Comparison of ENCODE assay signal across 1 fruit fly cellular context in the genomic region with DNA sequence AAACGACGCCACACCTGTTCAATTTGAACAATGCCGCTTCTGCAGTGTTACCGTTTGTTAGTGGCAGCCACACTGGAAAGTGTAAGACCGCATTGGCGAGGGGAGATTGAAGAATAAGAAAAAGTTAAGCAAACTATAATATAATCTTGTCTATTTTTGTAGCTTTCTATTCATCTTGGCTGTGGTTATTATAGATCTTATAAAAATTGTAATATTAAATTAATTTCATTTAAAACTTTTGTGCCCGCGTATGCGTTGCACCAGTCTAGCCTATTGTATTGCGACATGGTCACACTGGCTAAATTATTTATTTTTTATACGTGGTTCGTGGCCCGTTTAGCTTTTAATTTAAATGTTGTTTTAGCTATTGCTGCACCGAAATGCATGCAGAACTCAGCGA.
TF ChIP-seq lines count a peak whose summit lies in the region.

A gene (minus strand): TSS at position 64 of the 400 bp plus-strand sequence.
A gene (plus strand): TSS at position 272 of the 400 bp plus-strand sequence.

TF ChIP-seq in whole organism, embryonic, 481 proteins besides CTCF, POLR2A, EP300 and RAD21 (continued from another document and continues in another):
- TF ChIP-seq lola (GFP tag; optimal IDR thresholded peaks at IDR 0.05; lab: Kevin White, UChicago), result peak in 1 of 3 experiments; percentile 70
- TF ChIP-seq Dp (GFP tag; optimal IDR thresholded peaks at IDR 0.05; lab: Kevin White, UChicago), result peak; percentile 92
- no peak for TF ChIP-seq Hr39 (optimal IDR thresholded peaks at IDR 0.05; lab: Kevin White, UChicago)
- TF ChIP-seq Sin3A (optimal IDR thresholded peaks at IDR 0.05; lab: Kevin White, UChicago), result peak; percentile 87
- peak; percentile 8 for TF ChIP-seq Mes4 (GFP tag; optimal IDR thresholded peaks at IDR 0.05; lab: Kevin White, UChicago)
- TF ChIP-seq Elba2 (GFP tag; optimal IDR thresholded peaks at IDR 0.05; lab: Kevin White, UChicago), result peak; percentile 70
- peak; percentile 20 for TF ChIP-seq da (GFP tag; optimal IDR thresholded peaks at IDR 0.05; lab: Kevin White, UChicago)
- TF ChIP-seq CG14014 (GFP tag; IDR thresholded peaks at IDR 0.05; lab: Robert Waterston, UW), result no peak
- TF ChIP-seq CG30431 (GFP tag; optimal IDR thresholded peaks at IDR 0.05; lab: Kevin White, UChicago), result peak; percentile 61
- peak; percentile 51 for TF ChIP-seq CG9609 (GFP tag; optimal IDR thresholded peaks at IDR 0.05; lab: Kevin White, UChicago)
- TF ChIP-seq CG9876 (GFP tag; optimal IDR thresholded peaks at IDR 0.05; lab: Kevin White, UChicago), result no peak
- no peak for TF ChIP-seq tna (GFP tag; IDR thresholded peaks at IDR 0.05; lab: Robert Waterston, UW; ENCODE audit: partially characterized antibody)
- peak; percentile 73 for TF ChIP-seq CG31441 (GFP tag; IDR thresholded peaks at IDR 0.05; lab: Robert Waterston, UW)
- TF ChIP-seq pho (GFP tag; optimal IDR thresholded peaks at IDR 0.05; lab: Kevin White, UChicago), result peak; percentile 44
- peak; percentile 85 for TF ChIP-seq Gug (GFP tag; IDR thresholded peaks at IDR 0.05; lab: Robert Waterston, UW)
- peak; percentile 85 for TF ChIP-seq Chrac-16 (GFP tag; optimal IDR thresholded peaks at IDR 0.05; lab: Kevin White, UChicago)
- TF ChIP-seq CG8944 (GFP tag; optimal IDR thresholded peaks at IDR 0.05; lab: Kevin White, UChicago), result peak; percentile 39
- TF ChIP-seq Kr (GFP tag; optimal IDR thresholded peaks at IDR 0.05; lab: Kevin White, UChicago), result no peak
- TF ChIP-seq gsb (GFP tag; IDR thresholded peaks at IDR 0.05; lab: Robert Waterston, UW), result no peak
- TF ChIP-seq br (optimal IDR thresholded peaks at IDR 0.05; lab: Kevin White, UChicago), result no peak
- peak; percentile 78 for TF ChIP-seq sob (GFP tag; IDR thresholded peaks at IDR 0.05; lab: Robert Waterston, UW)
- no peak for TF ChIP-seq sens-2 (GFP tag; IDR thresholded peaks at IDR 0.05; lab: Robert Waterston, UW)
- TF ChIP-seq knrl (GFP tag; IDR thresholded peaks at IDR 0.05; lab: Robert Waterston, UW; ENCODE audit: partially characterized antibody), result peak; percentile 38; the same call in 1 of the 3 replicates
- TF ChIP-seq pan (optimal IDR thresholded peaks at IDR 0.05; lab: Kevin White, UChicago), result no peak
- TF ChIP-seq pan (GFP tag; optimal IDR thresholded peaks at IDR 0.05 in 1 of 2, IDR thresholded peaks at IDR 0.05 in 1 of 2), result peak in 1 of 2 experiments; percentile 74
- peak; percentile 53 for TF ChIP-seq zfh2 (GFP tag; optimal IDR thresholded peaks at IDR 0.05; lab: Kevin White, UChicago)
- TF ChIP-seq Nf-YA (GFP tag; IDR thresholded peaks at IDR 0.05; lab: Robert Waterston, UW), result no peak
- peak; percentile 90 for TF ChIP-seq CG3847 (GFP tag; IDR thresholded peaks at IDR 0.05; lab: Robert Waterston, UW)
- peak; percentile 65 for TF ChIP-seq CG8924 (tag; optimal IDR thresholded peaks at IDR 0.05; lab: Kevin White, UChicago)
- TF ChIP-seq CG17361 (GFP tag; IDR thresholded peaks at IDR 0.05; lab: Robert Waterston, UW), result peak; percentile 74
- TF ChIP-seq wdn (GFP tag; IDR thresholded peaks at IDR 0.05; lab: Robert Waterston, UW), result peak; percentile 73
- TF ChIP-seq Lim3 (GFP tag; IDR thresholded peaks at IDR 0.05; lab: Robert Waterston, UW), result no peak
- TF ChIP-seq CG14860 (GFP tag; IDR thresholded peaks at IDR 0.05; lab: Robert Waterston, UW; ENCODE audit: partially characterized antibody), result no peak
- TF ChIP-seq yki (optimal IDR thresholded peaks at IDR 0.05; lab: Kevin White, UChicago), result no peak
- TF ChIP-seq CG13424 (tag; optimal IDR thresholded peaks at IDR 0.05; lab: Kevin White, UChicago), result peak; percentile 75
- TF ChIP-seq CG4730 (GFP tag; IDR thresholded peaks at IDR 0.05; lab: Robert Waterston, UW), result peak; percentile 65; the same call in 1 of the 2 replicates
- TF ChIP-seq MTF-1 (GFP tag; optimal IDR thresholded peaks at IDR 0.05; lab: Kevin White, UChicago; ENCODE audit: borderline replicate concordance), result no peak
- peak; percentile 37 for TF ChIP-seq Bdp1 (GFP tag; optimal IDR thresholded peaks at IDR 0.05; lab: Kevin White, UChicago)
- TF ChIP-seq klu (GFP tag; IDR thresholded peaks at IDR 0.05; lab: Robert Waterston, UW), result peak; percentile 48; the same call in 1 of the 2 replicates
- TF ChIP-seq sna (GFP tag; IDR thresholded peaks at IDR 0.05; lab: Robert Waterston, UW; ENCODE audit: partially characterized antibody), result no peak
- peak; percentile 63 for TF ChIP-seq CG10209 (GFP tag; optimal IDR thresholded peaks at IDR 0.05; lab: Kevin White, UChicago)
- TF ChIP-seq CG8359 (GFP tag; optimal IDR thresholded peaks at IDR 0.05; lab: Kevin White, UChicago; ENCODE audit: borderline replicate concordance), result no peak
- peak; percentile 59 for TF ChIP-seq Usf (GFP tag; optimal IDR thresholded peaks at IDR 0.05; lab: Kevin White, UChicago)
- no peak for TF ChIP-seq Eip74EF (GFP tag; optimal IDR thresholded peaks at IDR 0.05; lab: Kevin White, UChicago)
- 0 out of 2 replicates have a peak, but pooled peaks have one; percentile 55 for TF ChIP-seq cas (GFP tag; IDR thresholded peaks at IDR 0.05; lab: Robert Waterston, UW)
- peak; percentile 36 for TF ChIP-seq cato (GFP tag; optimal IDR thresholded peaks at IDR 0.05; lab: Kevin White, UChicago; ENCODE audit: borderline replicate concordance)
- TF ChIP-seq CG3407 (GFP tag; optimal IDR thresholded peaks at IDR 0.05; lab: Kevin White, UChicago), result peak; percentile 10
- peak in 1 of 2 experiments; percentile 52 for TF ChIP-seq crp (GFP tag; optimal IDR thresholded peaks at IDR 0.05; lab: Kevin White, UChicago)
- TF ChIP-seq Atf3 (GFP tag; optimal IDR thresholded peaks at IDR 0.05; lab: Kevin White, UChicago), result peak; percentile 37
- TF ChIP-seq al (GFP tag; IDR thresholded peaks at IDR 0.05; lab: Robert Waterston, UW), result peak; percentile 71
- peak; percentile 64 for TF ChIP-seq PHDP (tag; optimal IDR thresholded peaks at IDR 0.05; lab: Kevin White, UChicago)
- no peak for TF ChIP-seq CG12071 (GFP tag; optimal IDR thresholded peaks at IDR 0.05; lab: Kevin White, UChicago)
- TF ChIP-seq CG8478 (optimal IDR thresholded peaks at IDR 0.05; lab: Kevin White, UChicago), result no peak
- TF ChIP-seq mam (GFP tag; optimal IDR thresholded peaks at IDR 0.05; lab: Kevin White, UChicago), result peak; percentile 55
- no peak for TF ChIP-seq en (GFP tag; optimal IDR thresholded peaks at IDR 0.05; lab: Kevin White, UChicago)
- no peak for TF ChIP-seq CG43689 (GFP tag; IDR thresholded peaks at IDR 0.05; lab: Robert Waterston, UW)
- peak; percentile 54; the same call in 1 of the 2 replicates for TF ChIP-seq H2.0 (GFP tag; IDR thresholded peaks at IDR 0.05; lab: Robert Waterston, UW)
- TF ChIP-seq amos (GFP tag; IDR thresholded peaks at IDR 0.05; lab: Robert Waterston, UW; ENCODE audit: partially characterized antibody), result peak; percentile 26; the same call in 1 of the 2 replicates
- no peak for TF ChIP-seq h (optimal IDR thresholded peaks at IDR 0.05; lab: Kevin White, UChicago)
- no peak for TF ChIP-seq Sox100B (GFP tag; optimal IDR thresholded peaks at IDR 0.05; lab: Kevin White, UChicago)
- no peak for TF ChIP-seq Hmx (GFP tag; optimal IDR thresholded peaks at IDR 0.05; lab: Kevin White, UChicago)
- peak; percentile 80 for TF ChIP-seq CG2120 (GFP tag; optimal IDR thresholded peaks at IDR 0.05; lab: Kevin White, UChicago)
- no peak for TF ChIP-seq CG14965 (GFP tag; optimal IDR thresholded peaks at IDR 0.05; lab: Kevin White, UChicago; ENCODE audit: borderline replicate concordance)
- peak; percentile 73 for TF ChIP-seq sug (tag; optimal IDR thresholded peaks at IDR 0.05; lab: Kevin White, UChicago)
- TF ChIP-seq CG9817 (tag; optimal IDR thresholded peaks at IDR 0.05; lab: Kevin White, UChicago), result peak; percentile 71
- TF ChIP-seq Dip2 (GFP tag; IDR thresholded peaks at IDR 0.05; lab: Robert Waterston, UW), result no peak
- TF ChIP-seq TFAM (GFP tag; optimal IDR thresholded peaks at IDR 0.05; lab: Kevin White, UChicago), result no peak
- TF ChIP-seq seq (GFP tag; IDR thresholded peaks at IDR 0.05; lab: Robert Waterston, UW), result 0 out of 2 replicates have a peak, but pooled peaks have one; percentile 31
- TF ChIP-seq CG10267 (tag; optimal IDR thresholded peaks at IDR 0.05; lab: Kevin White, UChicago), result peak; percentile 73
- peak; percentile 68 for TF ChIP-seq Lhr (GFP tag; optimal IDR thresholded peaks at IDR 0.05; lab: Kevin White, UChicago)
- TF ChIP-seq sim (GFP tag; IDR thresholded peaks at IDR 0.05; lab: Robert Waterston, UW), result no peak
- TF ChIP-seq dm (GFP tag; optimal IDR thresholded peaks at IDR 0.05; lab: Kevin White, UChicago), result peak; percentile 37
- peak; percentile 73; the same call in 2 of the 3 replicates for TF ChIP-seq Optix (GFP tag; IDR thresholded peaks at IDR 0.05; lab: Robert Waterston, UW)
- TF ChIP-seq Hr3 (GFP tag; optimal IDR thresholded peaks at IDR 0.05; lab: Kevin White, UChicago), result peak; percentile 81
- peak; percentile 80 for TF ChIP-seq tin (GFP tag; optimal IDR thresholded peaks at IDR 0.05; lab: Kevin White, UChicago)
- no peak for TF ChIP-seq CG1832 (GFP tag; optimal IDR thresholded peaks at IDR 0.05; lab: Kevin White, UChicago)
- peak; percentile 48 for TF ChIP-seq chn (GFP tag; optimal IDR thresholded peaks at IDR 0.05; lab: Kevin White, UChicago)
- TF ChIP-seq croc (GFP tag; conservative IDR thresholded peaks at IDR 0.05; lab: Robert Waterston, UW), result peak; percentile 47; the same call in 1 of the 3 replicates
- no peak for TF ChIP-seq CrebB (tag; optimal IDR thresholded peaks at IDR 0.05; lab: Kevin White, UChicago)
- peak; percentile 82 for TF ChIP-seq CG17829 (tag; optimal IDR thresholded peaks at IDR 0.05; lab: Kevin White, UChicago)
- TF ChIP-seq D19B (GFP tag; optimal IDR thresholded peaks at IDR 0.05; lab: Kevin White, UChicago), result no peak
- TF ChIP-seq jing (GFP tag; optimal IDR thresholded peaks at IDR 0.05; lab: Kevin White, UChicago), result no peak
- TF ChIP-seq CG12236 (GFP tag; optimal IDR thresholded peaks at IDR 0.05; lab: Kevin White, UChicago), result no peak
- no peak for TF ChIP-seq tio (GFP tag; optimal IDR thresholded peaks at IDR 0.05; lab: Kevin White, UChicago)
- peak; percentile 86 for TF ChIP-seq CG30403 (GFP tag; optimal IDR thresholded peaks at IDR 0.05; lab: Kevin White, UChicago)
- TF ChIP-seq Six4 (GFP tag; optimal IDR thresholded peaks at IDR 0.05; lab: Kevin White, UChicago), result peak; percentile 28
- no peak for TF ChIP-seq Jarid2 (GFP tag; optimal IDR thresholded peaks at IDR 0.05; lab: Kevin White, UChicago)
- TF ChIP-seq CG34422 (GFP tag; IDR thresholded peaks at IDR 0.05; lab: Robert Waterston, UW), result peak; percentile 76; the same call in 2 of the 3 replicates
- TF ChIP-seq CG10654 (GFP tag; optimal IDR thresholded peaks at IDR 0.05; lab: Kevin White, UChicago), result peak; percentile 60
- TF ChIP-seq mirr (GFP tag; optimal IDR thresholded peaks at IDR 0.05; lab: Kevin White, UChicago), result no peak
- peak; percentile 71 for TF ChIP-seq dmrt11E (tag; optimal IDR thresholded peaks at IDR 0.05; lab: Kevin White, UChicago)
- TF ChIP-seq tup (GFP tag; optimal IDR thresholded peaks at IDR 0.05; lab: Kevin White, UChicago), result peak; percentile 60
- no peak for TF ChIP-seq CG4328 (GFP tag; optimal IDR thresholded peaks at IDR 0.05; lab: Kevin White, UChicago)
- peak; percentile 92 for TF ChIP-seq slbo (GFP tag; IDR thresholded peaks at IDR 0.05; lab: Robert Waterston, UW)
- TF ChIP-seq CG6683 (GFP tag; optimal IDR thresholded peaks at IDR 0.05; lab: Kevin White, UChicago), result peak; percentile 0
- no peak for TF ChIP-seq sr (GFP tag; IDR thresholded peaks at IDR 0.05; lab: Robert Waterston, UW)
- TF ChIP-seq maf-S (GFP tag; optimal IDR thresholded peaks at IDR 0.05; lab: Kevin White, UChicago), result peak; percentile 29
- TF ChIP-seq CG17912 (GFP tag; optimal IDR thresholded peaks at IDR 0.05; lab: Kevin White, UChicago), result no peak
- TF ChIP-seq ato (GFP tag; IDR thresholded peaks at IDR 0.05; lab: Robert Waterston, UW; ENCODE audit: partially characterized antibody), result no peak
- peak; percentile 21; the same call in 1 of the 2 replicates for TF ChIP-seq Scr (GFP tag; IDR thresholded peaks at IDR 0.05; lab: Robert Waterston, UW; ENCODE audit: partially characterized antibody)
- no peak for TF ChIP-seq CG15011 (GFP tag; optimal IDR thresholded peaks at IDR 0.05; lab: Kevin White, UChicago)
- no peak for TF ChIP-seq CG17568 (GFP tag; optimal IDR thresholded peaks at IDR 0.05; lab: Kevin White, UChicago)
- TF ChIP-seq Neu2 (GFP tag; optimal IDR thresholded peaks at IDR 0.05; lab: Kevin White, UChicago; ENCODE audit: borderline replicate concordance), result no peak
- peak; percentile 79 for TF ChIP-seq dysf (GFP tag; IDR thresholded peaks at IDR 0.05; lab: Robert Waterston, UW)
- TF ChIP-seq CG6254 (GFP tag; optimal IDR thresholded peaks at IDR 0.05; lab: Kevin White, UChicago), result peak; percentile 22
- peak; percentile 76 for TF ChIP-seq Ssrp (tag; optimal IDR thresholded peaks at IDR 0.05; lab: Kevin White, UChicago)
- peak; percentile 52 for TF ChIP-seq CG31224 (GFP tag; IDR thresholded peaks at IDR 0.05; lab: Robert Waterston, UW)
- TF ChIP-seq ara (GFP tag; IDR thresholded peaks at IDR 0.05; lab: Robert Waterston, UW), result peak; percentile 73
- TF ChIP-seq Atf-2 (GFP tag; optimal IDR thresholded peaks at IDR 0.05; lab: Kevin White, UChicago), result no peak
- TF ChIP-seq Hr78 (GFP tag; optimal IDR thresholded peaks at IDR 0.05; lab: Kevin White, UChicago), result no peak
- TF ChIP-seq grau (tag; optimal IDR thresholded peaks at IDR 0.05; lab: Kevin White, UChicago), result peak; percentile 76
- TF ChIP-seq Mad (GFP tag; optimal IDR thresholded peaks at IDR 0.05; lab: Kevin White, UChicago), result peak; percentile 60
- peak; percentile 41; the same call in 1 of the 2 replicates for TF ChIP-seq Gsc (GFP tag; IDR thresholded peaks at IDR 0.05; lab: Robert Waterston, UW)
- TF ChIP-seq Dad (GFP tag; optimal IDR thresholded peaks at IDR 0.05; lab: Kevin White, UChicago), result peak; percentile 31
- TF ChIP-seq CG12659 (GFP tag; optimal IDR thresholded peaks at IDR 0.05; lab: Kevin White, UChicago), result peak; percentile 76
- TF ChIP-seq caup (GFP tag; optimal IDR thresholded peaks at IDR 0.05; lab: Kevin White, UChicago; ENCODE audit: severe bottlenecking), result peak; percentile 34
- peak; percentile 36 for TF ChIP-seq kah (GFP tag; optimal IDR thresholded peaks at IDR 0.05; lab: Kevin White, UChicago)
- TF ChIP-seq CG5953 (GFP tag; IDR thresholded peaks at IDR 0.05; lab: Robert Waterston, UW), result 0 out of 2 replicates have a peak, but pooled peaks have one; percentile 7
- TF ChIP-seq NC2α (GFP tag; optimal IDR thresholded peaks at IDR 0.05; lab: Kevin White, UChicago), result peak; percentile 2
- TF ChIP-seq Fer3 (tag; optimal IDR thresholded peaks at IDR 0.05; lab: Kevin White, UChicago), result peak; percentile 41
- no peak for TF ChIP-seq zen2 (GFP tag; IDR thresholded peaks at IDR 0.05; lab: Robert Waterston, UW; ENCODE audit: partially characterized antibody)
- TF ChIP-seq CG8388 (GFP tag; optimal IDR thresholded peaks at IDR 0.05; lab: Kevin White, UChicago), result peak; percentile 62
- no peak for TF ChIP-seq exex (tag; optimal IDR thresholded peaks at IDR 0.05; lab: Kevin White, UChicago)
